Worm (Caenorhabditis elegans) whole organism, L2 larva: ENCODE data around the gene ndus-8.

Experiments
- C34F6.9 ChIP-seq: fragments of 150-350 bp; optimal IDR thresholded peaks from 2 replicates; lab custom pipeline; 2014; ENCODE audit warnings: missing biosample characterization, missing genetic modification characterization
- F13H6.1 ChIP-seq: sonication (generic microtip); optimal IDR thresholded peaks from 2 replicates; lab custom pipeline; 2016; ENCODE audit warnings: missing genetic modification characterization, missing compliant biosample characterization
- R02D3.7 ChIP-seq: fragments of 150-350 bp; optimal IDR thresholded peaks from 2 replicates; lab custom pipeline; 2014; ENCODE audit warnings: missing biosample characterization, missing genetic modification characterization
- Y55F3AM.14 ChIP-seq: fragments of 200-800 bp; sonication (Bioruptor generic); optimal IDR thresholded peaks from 2 replicates; lab custom pipeline; 2018; ENCODE audit warnings: mild to moderate bottlenecking, missing genetic modification characterization, missing compliant biosample characterization
- ZK546.5 ChIP-seq: sonication (generic microtip); optimal IDR thresholded peaks from 2 replicates; lab custom pipeline; 2017; ENCODE audit warnings: missing biosample characterization, missing genetic modification characterization
- alr-1 ChIP-seq: fragments of 150-350 bp; optimal IDR thresholded peaks from 2 replicates; lab custom pipeline; 2014; ENCODE audit warnings: missing biosample characterization, missing genetic modification characterization
- aly-2 ChIP-seq: fragments of 150-350 bp; optimal IDR thresholded peaks from 2 replicates; lab custom pipeline; 2014; ENCODE audit warnings: missing biosample characterization, missing genetic modification characterization
- ama-1 ChIP-seq: fragments of 150-350 bp; optimal IDR thresholded peaks from 2 replicates; lab custom pipeline; 2018; ENCODE audit warnings: inconsistent platforms
- blmp-1 ChIP-seq: sonication (generic microtip); optimal IDR thresholded peaks from 2 replicates; lab custom pipeline; 2017; ENCODE audit warnings: missing genetic modification characterization, mild to moderate bottlenecking, missing compliant biosample characterization, antibody characterized with exemption, moderate library complexity; ENCODE audit not compliant: insufficient read depth
- ceh-16 ChIP-seq: fragments of 150-350 bp; optimal IDR thresholded peaks from 2 replicates; lab custom pipeline; 2014; ENCODE audit warnings: missing biosample characterization, missing genetic modification characterization
- ceh-82 ChIP-seq: fragments of 150-350 bp; optimal IDR thresholded peaks from 2 replicates; lab custom pipeline; 2014; ENCODE audit warnings: missing biosample characterization, missing genetic modification characterization
- crh-2 ChIP-seq: sonication (generic microtip); optimal IDR thresholded peaks from 2 replicates; lab custom pipeline; 2017; ENCODE audit warnings: missing biosample characterization, missing genetic modification characterization
- dmd-4 ChIP-seq: sonication (generic microtip); optimal IDR thresholded peaks from 2 replicates; lab custom pipeline; 2017; ENCODE audit warnings: missing biosample characterization, missing genetic modification characterization
- egl-27 ChIP-seq: sonication (generic microtip); optimal IDR thresholded peaks from 3 replicates; lab custom pipeline; 2017; ENCODE audit warnings: missing biosample characterization, missing genetic modification reagents, missing genetic modification characterization
- elt-1 ChIP-seq: fragments of 150-350 bp; optimal IDR thresholded peaks from 2 replicates; lab custom pipeline; 2014; ENCODE audit warnings: missing biosample characterization, missing genetic modification characterization
- elt-3 ChIP-seq: sonication (generic microtip); optimal IDR thresholded peaks from 2 replicates; lab custom pipeline; 2017; ENCODE audit warnings: missing biosample characterization, missing genetic modification characterization
- fos-1 ChIP-seq: fragments of 150-350 bp; optimal IDR thresholded peaks from 2 replicates; lab custom pipeline; 2014; ENCODE audit warnings: missing biosample characterization, missing genetic modification characterization
- gmeb-1 ChIP-seq: fragments of 150-350 bp; optimal IDR thresholded peaks from 2 replicates; lab custom pipeline; 2014; ENCODE audit warnings: missing biosample characterization, missing genetic modification characterization
- lin-11 ChIP-seq: fragments of 150-350 bp; sonication (generic microtip); optimal IDR thresholded peaks from 2 replicates; lab custom pipeline; 2014; ENCODE audit warnings: missing biosample characterization, missing genetic modification characterization, inconsistent platforms, mixed read lengths
- lin-13 ChIP-seq: fragments of 150-350 bp; optimal IDR thresholded peaks from 2 replicates; lab custom pipeline; 2014; ENCODE audit warnings: missing biosample characterization, missing genetic modification reagents, missing genetic modification characterization
- lin-39 ChIP-seq: fragments of 150-350 bp; optimal IDR thresholded peaks from 2 replicates; lab custom pipeline; 2014; ENCODE audit warnings: missing biosample characterization, missing genetic modification reagents, missing genetic modification characterization
- lsy-2 ChIP-seq, 2 experiments: fragments of 150-350 bp in 1 of 2; sonication (generic microtip) in 1 of 2; optimal IDR thresholded peaks; 2 replicates each; lab custom pipeline; 2014 to 2017; ENCODE audit warnings: missing biosample characterization in 2 of 2, missing genetic modification characterization in 2 of 2
- mab-5 ChIP-seq: fragments of 150-350 bp; optimal IDR thresholded peaks from 2 replicates; lab custom pipeline; 2014; ENCODE audit warnings: missing biosample characterization, missing genetic modification characterization
- mbf-1 ChIP-seq: sonication (generic microtip); optimal IDR thresholded peaks from 2 replicates; lab custom pipeline; 2017; ENCODE audit warnings: missing biosample characterization, missing genetic modification characterization
- mdl-1 ChIP-seq, 2 experiments: fragments of 150-350 bp in 1 of 2; sonication (generic microtip) in 1 of 2; optimal IDR thresholded peaks; 2 replicates each; lab custom pipeline; 2017; ENCODE audit warnings: missing biosample characterization in 2 of 2, missing genetic modification characterization in 2 of 2
- nhr-10 ChIP-seq: sonication (generic microtip); optimal IDR thresholded peaks from 2 replicates; lab custom pipeline; 2017; ENCODE audit warnings: missing biosample characterization, missing genetic modification characterization
- nhr-11 ChIP-seq: fragments of 150-350 bp; optimal IDR thresholded peaks from 2 replicates; lab custom pipeline; 2014; ENCODE audit warnings: missing biosample characterization, missing genetic modification characterization
- nhr-12 ChIP-seq: fragments of 150-350 bp; optimal IDR thresholded peaks from 2 replicates; lab custom pipeline; 2014; ENCODE audit warnings: missing biosample characterization, missing genetic modification characterization
- nhr-129 ChIP-seq: fragments of 150-350 bp; optimal IDR thresholded peaks from 2 replicates; lab custom pipeline; 2014; ENCODE audit warnings: missing biosample characterization, missing genetic modification characterization
- nhr-21 ChIP-seq: fragments of 150-350 bp; optimal IDR thresholded peaks from 2 replicates; lab custom pipeline; 2014; ENCODE audit warnings: missing biosample characterization, missing genetic modification characterization
- nhr-23 ChIP-seq: fragments of 150-350 bp; optimal IDR thresholded peaks from 2 replicates; lab custom pipeline; 2014; ENCODE audit warnings: missing biosample characterization, missing genetic modification reagents, missing genetic modification characterization
- nhr-237 ChIP-seq: fragments of 150-350 bp; optimal IDR thresholded peaks from 2 replicates; lab custom pipeline; 2014; ENCODE audit warnings: missing biosample characterization, missing genetic modification characterization
- nhr-25 ChIP-seq: fragments of 150-350 bp; sonication (generic microtip); optimal IDR thresholded peaks from 3 replicates; lab custom pipeline; 2014; ENCODE audit warnings: missing biosample characterization, missing genetic modification characterization
- nhr-6 ChIP-seq: fragments of 150-350 bp; optimal IDR thresholded peaks from 2 replicates; lab custom pipeline; 2014; ENCODE audit warnings: missing biosample characterization, missing genetic modification characterization
- nhr-77 ChIP-seq: fragments of 150-350 bp; optimal IDR thresholded peaks from 2 replicates; lab custom pipeline; 2014; ENCODE audit warnings: missing biosample characterization, missing genetic modification characterization
- peb-1 ChIP-seq: fragments of 150-350 bp; optimal IDR thresholded peaks from 2 replicates; lab custom pipeline; 2014; ENCODE audit warnings: missing biosample characterization, missing genetic modification characterization
- sem-4 ChIP-seq: fragments of 150-350 bp; optimal IDR thresholded peaks from 2 replicates; lab custom pipeline; 2014; ENCODE audit warnings: missing biosample characterization, missing genetic modification reagents, missing genetic modification characterization
- skn-1 ChIP-seq: sonication (generic microtip); optimal IDR thresholded peaks from 2 replicates; lab custom pipeline; 2017; ENCODE audit warnings: missing biosample characterization, missing genetic modification characterization
- sma-3 ChIP-seq: sonication (generic microtip); optimal IDR thresholded peaks from 2 replicates; lab custom pipeline; 2016; ENCODE audit warnings: missing genetic modification reagents, missing genetic modification characterization, missing compliant biosample characterization
- sma-9 ChIP-seq, 2 experiments: fragments of 150-350 bp in 1 of 2; sonication (generic microtip) in 1 of 2; optimal IDR thresholded peaks; 2 replicates each; lab custom pipeline; 2014 to 2016; ENCODE audit warnings: missing genetic modification characterization in 2 of 2, mild to moderate bottlenecking in 1 of 2, missing biosample characterization in 1 of 2, missing compliant biosample characterization in 1 of 2, missing genetic modification reagents in 1 of 2, moderate library complexity in 1 of 2
- snpc-4 ChIP-seq: fragments of 150-350 bp; optimal IDR thresholded peaks from 2 replicates; lab custom pipeline; 2014; ENCODE audit warnings: missing biosample characterization, missing genetic modification characterization
- unc-39 ChIP-seq: fragments of 150-350 bp; optimal IDR thresholded peaks from 2 replicates; lab custom pipeline; 2014; ENCODE audit warnings: missing biosample characterization, missing genetic modification characterization
- unc-55 ChIP-seq: fragments of 150-350 bp; sonication (generic microtip); optimal IDR thresholded peaks from 3 replicates; lab custom pipeline; 2014; ENCODE audit warnings: missing biosample characterization, missing genetic modification reagents, missing genetic modification characterization
- unc-62 ChIP-seq: fragments of 150-350 bp; optimal IDR thresholded peaks from 2 replicates; lab custom pipeline; 2014; ENCODE audit warnings: missing biosample characterization, missing genetic modification reagents, missing genetic modification characterization
- zag-1 ChIP-seq: fragments of 150-350 bp; optimal IDR thresholded peaks from 2 replicates; lab custom pipeline; 2014; ENCODE audit warnings: missing biosample characterization, missing genetic modification characterization
- ztf-1 ChIP-seq: fragments of 200-800 bp; sonication (Bioruptor generic); conservative IDR thresholded peaks from 2 replicates; pipeline ENCODE4 v1.3.6; 2022; ENCODE audit warnings: missing genetic modification characterization, missing compliant biosample characterization
- ztf-11 ChIP-seq: sonication (generic microtip); optimal IDR thresholded peaks from 2 replicates; lab custom pipeline; 2017; ENCODE audit warnings: missing biosample characterization, missing genetic modification characterization
- ztf-4 ChIP-seq: fragments of 150-350 bp; optimal IDR thresholded peaks from 2 replicates; lab custom pipeline; 2014; ENCODE audit warnings: missing biosample characterization, missing genetic modification characterization

ndus-8 gene

DNA sequence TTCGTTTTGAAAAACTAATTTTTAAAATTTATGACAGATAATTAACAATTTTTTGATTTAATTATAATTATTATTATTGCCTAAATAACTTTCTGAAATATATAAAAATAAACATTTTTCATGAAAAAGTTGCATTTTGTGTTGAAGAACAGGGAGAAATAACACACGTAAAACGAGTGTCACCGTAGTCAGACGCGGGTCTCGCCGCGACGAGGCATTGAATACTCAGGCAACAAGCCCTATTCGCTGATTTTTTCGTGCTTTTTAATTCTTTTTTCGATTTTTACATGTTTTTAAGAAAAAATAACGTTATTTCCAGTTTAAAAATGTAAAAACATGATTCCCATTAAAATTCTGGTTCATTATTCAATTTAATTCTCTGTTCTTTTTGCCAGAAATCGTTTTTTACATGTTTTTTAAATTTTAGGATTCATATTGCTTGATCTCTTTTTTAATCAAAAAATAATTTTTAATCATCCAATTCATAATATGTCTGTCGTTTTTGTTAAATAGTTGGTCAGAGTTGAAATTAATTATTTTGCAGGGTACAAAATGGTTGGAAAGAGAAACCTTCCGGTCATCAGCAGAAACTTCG is 26.0 kb downstream of the ndus-8 start, which contains the start of gene rpl-6:
rpl-6 (plus strand) TSS at position 545 of the 595 bp plus-strand sequence.
- peak; percentile 72 for TF ChIP-seq blmp-1 (tag; lab: Kevin White, UChicago)
- TF ChIP-seq nhr-237 (tag; lab: Kevin White, UChicago) = no peak
- no peak for TF ChIP-seq unc-62 (GFP tag; lab: Kevin White, UChicago)
- TF ChIP-seq sma-3 (GFP tag; lab: Kevin White, UChicago) = peak; percentile 91
- peak; percentile 77 for TF ChIP-seq fos-1 (tag; lab: Kevin White, UChicago)
- TF ChIP-seq mbf-1 (tag; lab: Kevin White, UChicago) = no peak
- no peak for TF ChIP-seq ztf-1 (GFP tag; lab: Robert Waterston, UW)
- peak; percentile 88 for TF ChIP-seq nhr-21
- TF ChIP-seq zag-1 = peak; percentile 70
- TF ChIP-seq crh-2 (tag; lab: Kevin White, UChicago) = peak; percentile 95
- peak in 1 of 2 experiments; percentile 68 for TF ChIP-seq mdl-1 (tag; optimal IDR thresholded peaks at IDR 0.05; lab: Kevin White, UChicago)
- TF ChIP-seq nhr-12 (tag; lab: Kevin White, UChicago) = no peak
- TF ChIP-seq nhr-129 = peak; percentile 90
- TF ChIP-seq nhr-25 = peak; percentile 89
- peak; percentile 17 for TF ChIP-seq ceh-16 (tag; lab: Kevin White, UChicago)
- TF ChIP-seq nhr-23 (tag; lab: Kevin White, UChicago) = no peak
- TF ChIP-seq egl-27 (tag; lab: Kevin White, UChicago) = peak; percentile 76
- peak; percentile 77 for TF ChIP-seq F13H6.1 (tag; lab: Kevin White, UChicago)
- TF ChIP-seq ztf-4 (tag; lab: Kevin White, UChicago) = peak; percentile 73
- TF ChIP-seq C34F6.9 (tag; lab: Kevin White, UChicago) = peak; percentile 92
- peak; percentile 85 for TF ChIP-seq ZK546.5 (tag; lab: Kevin White, UChicago)
- no peak for TF ChIP-seq Y55F3AM.14
- peak; percentile 50 for TF ChIP-seq nhr-77 (tag; lab: Kevin White, UChicago)
- TF ChIP-seq sma-9 (GFP tag; optimal IDR thresholded peaks at IDR 0.05; lab: Kevin White, UChicago) = peak; percentile 86
- no peak for TF ChIP-seq sma-9 (tag; optimal IDR thresholded peaks at IDR 0.05; lab: Kevin White, UChicago)
- no peak for TF ChIP-seq aly-2 (tag; lab: Kevin White, UChicago)
- TF ChIP-seq mab-5 = peak; percentile 80
- no peak for TF ChIP-seq lin-39 (tag; lab: Kevin White, UChicago)
- peak; percentile 89 for TF ChIP-seq gmeb-1 (tag; lab: Kevin White, UChicago)
- TF ChIP-seq lin-13 (GFP tag; lab: Kevin White, UChicago) = peak; percentile 93
- TF ChIP-seq lsy-2 (tag; optimal IDR thresholded peaks at IDR 0.05; lab: Kevin White, UChicago) = peak; percentile 98 to 100
- TF ChIP-seq R02D3.7 (tag; lab: Kevin White, UChicago) = peak; percentile 28
- peak; percentile 47 for TF ChIP-seq snpc-4 (tag; lab: Kevin White, UChicago)
- TF ChIP-seq ztf-11 (tag; lab: Kevin White, UChicago) = no peak
- TF ChIP-seq unc-55 (GFP tag; lab: Kevin White, UChicago) = peak; percentile 99
- no peak for TF ChIP-seq elt-3 (tag; lab: Kevin White, UChicago)
- no peak for TF ChIP-seq nhr-11
- TF ChIP-seq nhr-6 (tag; lab: Kevin White, UChicago) = peak; percentile 58
- TF ChIP-seq dmd-4 (tag; lab: Kevin White, UChicago) = no peak
- TF ChIP-seq elt-1 = no peak
- no peak for TF ChIP-seq alr-1 (tag; lab: Kevin White, UChicago)
- TF ChIP-seq lin-11 (tag; lab: Kevin White, UChicago) = peak; percentile 94
- TF ChIP-seq peb-1 (tag; lab: Kevin White, UChicago) = no peak
- no peak for TF ChIP-seq unc-39 (tag; lab: Kevin White, UChicago)
- peak; percentile 80 for TF ChIP-seq sem-4 (tag; lab: Kevin White, UChicago)
- TF ChIP-seq ceh-82 (tag; lab: Kevin White, UChicago) = peak; percentile 25
- TF ChIP-seq ama-1 (lab: Kevin White, UChicago) = peak; percentile 41
- TF ChIP-seq skn-1 (tag; lab: Kevin White, UChicago) = peak; percentile 5
- no peak for TF ChIP-seq nhr-10 (tag; lab: Kevin White, UChicago)
